Fruit fly (Drosophila melanogaster): ENCODE results near the gene CG13984.

DNA sequence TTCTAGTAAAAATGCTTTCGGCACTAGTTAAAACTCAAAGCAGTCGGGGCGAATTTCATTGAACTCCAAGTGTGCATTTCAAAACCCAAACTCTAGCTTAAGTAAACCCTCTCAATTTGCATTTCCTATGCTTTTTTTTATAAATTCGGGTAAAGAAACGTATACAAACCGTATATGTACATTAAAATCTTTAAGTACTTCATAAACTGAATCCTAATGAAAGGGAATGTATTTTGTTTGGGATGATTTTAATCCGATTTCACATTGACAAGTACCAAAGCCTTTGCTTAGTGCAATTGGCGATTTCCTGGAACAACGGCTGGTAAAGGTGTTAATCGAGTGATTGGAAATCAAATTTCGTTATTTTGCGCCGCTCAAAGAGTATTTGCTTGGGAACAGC lies 32.6 kb downstream of the CG13984 start:
- TF ChIP-seq CG10348 (GFP tag; IDR thresholded peaks at IDR 0.05) (no peak), D1 (tag; optimal IDR thresholded peaks at IDR 0.05) (no peak), EcR (GFP tag; optimal IDR thresholded peaks at IDR 0.05) (no peak), CG32121 (GFP tag; IDR thresholded peaks at IDR 0.05) (no peak), Snoo (tag; optimal IDR thresholded peaks at IDR 0.05) (no peak), CG4496 (GFP tag; IDR thresholded peaks at IDR 0.05) (no peak), CG9948 (tag; optimal IDR thresholded peaks at IDR 0.05) (no peak), gl (tag; optimal IDR thresholded peaks at IDR 0.05) (no peak)
